Worm (Caenorhabditis elegans): Measurements from ENCODE around the gene nas-25.
A peak's percentile ranks its signal among the peaks of the same experiment; 100 is the strongest.

The nas-25 gene

ce11 chrII:8787376-8787775 lies 38.5 kb upstream of the nas-25 start (continued):
- peak; percentile 95 for TF ChIP-seq grh-1 (GFP tag; IDR thresholded peaks at IDR 0.05)
- peak; percentile 61 for TF ChIP-seq F16B12.6 (tag; optimal IDR thresholded peaks at IDR 0.05)
- peak; percentile 96 for TF ChIP-seq jun-1 (tag; optimal IDR thresholded peaks at IDR 0.05)
- TF ChIP-seq mdl-1 (tag; optimal IDR thresholded peaks at IDR 0.05) = peak in 1 of 2 experiments; percentile 94
- TF ChIP-seq mef-2 (tag; optimal IDR thresholded peaks at IDR 0.05) = peak; percentile 66
- no peak for TF ChIP-seq egl-27 (tag; optimal IDR thresholded peaks at IDR 0.05)
- peak; percentile 98 for TF ChIP-seq unc-130 (tag; optimal IDR thresholded peaks at IDR 0.05)
- TF ChIP-seq tlp-1 (tag; optimal IDR thresholded peaks at IDR 0.05) = no peak
- TF ChIP-seq lin-14 (GFP tag; optimal IDR thresholded peaks at IDR 0.05) = peak; percentile 98
- TF ChIP-seq sptf-1 (tag; optimal IDR thresholded peaks at IDR 0.05) = no peak
- peak; percentile 84 for TF ChIP-seq zip-4 (GFP tag; optimal IDR thresholded peaks at IDR 0.05)
- peak; percentile 7 for TF ChIP-seq aha-1 (tag; optimal IDR thresholded peaks at IDR 0.05)
- peak; percentile 87 for TF ChIP-seq vab-15 (tag; optimal IDR thresholded peaks at IDR 0.05)
- TF ChIP-seq unc-86 (tag; optimal IDR thresholded peaks at IDR 0.05) = peak; percentile 97
- peak; percentile 96 for TF ChIP-seq nhr-19 (GFP tag; conservative IDR thresholded peaks at IDR 0.05)
- peak; percentile 98 for TF ChIP-seq swsn-7 (tag; optimal IDR thresholded peaks at IDR 0.05)
- no peak for TF ChIP-seq hlh-17 (GFP tag; optimal IDR thresholded peaks at IDR 0.05; ENCODE audit: borderline replicate concordance)
- peak; percentile 96 for TF ChIP-seq xbp-1 (tag; optimal IDR thresholded peaks at IDR 0.05)
- peak; percentile 85 for TF ChIP-seq sox-4 (tag; optimal IDR thresholded peaks at IDR 0.05)
- peak; percentile 97 for TF ChIP-seq ztf-4 (tag; optimal IDR thresholded peaks at IDR 0.05)
- peak; percentile 96 for TF ChIP-seq skn-1 (tag; optimal IDR thresholded peaks at IDR 0.05)
- TF ChIP-seq mep-1 (tag; optimal IDR thresholded peaks at IDR 0.05) = peak; percentile 98
- peak; percentile 82 for TF ChIP-seq fkh-4 (tag; optimal IDR thresholded peaks at IDR 0.05; ENCODE audit: borderline replicate concordance)
- no peak for TF ChIP-seq ceh-90 (tag; optimal IDR thresholded peaks at IDR 0.05)
- TF ChIP-seq pqm-1 (tag; optimal IDR thresholded peaks at IDR 0.05) = no peak
- peak; percentile 99 for TF ChIP-seq nhr-20 (tag; optimal IDR thresholded peaks at IDR 0.05)
- peak; percentile 98 for TF ChIP-seq tbx-2 (tag; optimal IDR thresholded peaks at IDR 0.05)
- peak; percentile 93 for TF ChIP-seq pax-3 (tag; optimal IDR thresholded peaks at IDR 0.05)
- peak; percentile 96 for TF ChIP-seq ama-1 (optimal IDR thresholded peaks at IDR 0.05)
- peak; percentile 83 for TF ChIP-seq nhr-77 (tag; optimal IDR thresholded peaks at IDR 0.05)
- TF ChIP-seq nhr-11 (tag; optimal IDR thresholded peaks at IDR 0.05) = peak; percentile 94
- TF ChIP-seq pag-3 (tag; optimal IDR thresholded peaks at IDR 0.05; ENCODE audit: borderline replicate concordance, insufficient read depth) = no peak

ce11 chrII:8788752-8789151 lies 37.1 kb upstream of the nas-25 start:
- TF ChIP-seq egl-13 (tag; optimal IDR thresholded peaks at IDR 0.05) (no peak), snpc-4 (tag; optimal IDR thresholded peaks at IDR 0.05) (no peak), sox-4 (tag; optimal IDR thresholded peaks at IDR 0.05) (no peak), elt-3 (tag; optimal IDR thresholded peaks at IDR 0.05) (no peak), nhr-85 (tag) (peak; percentile 64), efl-3 (GFP tag; optimal IDR thresholded peaks at IDR 0.05) (no peak), C04F5.9 (tag; optimal IDR thresholded peaks at IDR 0.05) (no peak), dpl-1 (GFP tag; optimal IDR thresholded peaks at IDR 0.05) (no peak)

ce11 chrII:8789828-8790558 lies 35.9 kb upstream of the nas-25 start, which contains the start of gene F07H5.13:
Gene F07H5.13, plus strand, starts transcription at chrII:8790557.
- TF ChIP-seq mef-2 (tag; optimal IDR thresholded peaks at IDR 0.05) (no peak), nhr-90 (tag; optimal IDR thresholded peaks at IDR 0.05; ENCODE audit: poor library complexity) (peak; percentile 65), ceh-8 (GFP tag; optimal IDR thresholded peaks at IDR 0.05) (no peak), irx-1 (tag; optimal IDR thresholded peaks at IDR 0.05) (peak; percentile 2), C04F5.9 (tag; optimal IDR thresholded peaks at IDR 0.05) (no peak), nhr-85 (tag) (peak; percentile 74), nhr-84 (tag; optimal IDR thresholded peaks at IDR 0.05) (no peak), efl-1 (optimal IDR thresholded peaks at IDR 0.05) (no peak), efl-1 (GFP tag; optimal IDR thresholded peaks at IDR 0.05 in 1 of 2) (peak in 1 of 2 experiments; percentile 92), Y116A8C.19 (tag; optimal IDR thresholded peaks at IDR 0.05; ENCODE audit: borderline replicate concordance) (no peak), fkh-8 (tag; optimal IDR thresholded peaks at IDR 0.05) (no peak), nhr-237 (tag; optimal IDR thresholded peaks at IDR 0.05) (no peak), snpc-4 (tag; optimal IDR thresholded peaks at IDR 0.05) (no peak), isw-1 (GFP tag; IDR thresholded peaks at IDR 0.05) (no peak), jun-1 (tag; optimal IDR thresholded peaks at IDR 0.05) (no peak), dsc-1 (tag; optimal IDR thresholded peaks at IDR 0.05) (peak; percentile 22), lir-3 (tag; optimal IDR thresholded peaks at IDR 0.05; ENCODE audit: poor library complexity) (no peak), ztf-4 (tag; optimal IDR thresholded peaks at IDR 0.05) (peak; percentile 81)

Data from whole organism, L1 larva.